Worm (Caenorhabditis elegans) whole organism, mixed stage, embryonic: Measurements from ENCODE around the gene cccp-1.

Experiments
- bed-3 ChIP-seq: fragments of 200-800 bp; sonication (Bioruptor generic); optimal IDR thresholded peaks from 3 replicates; lab custom pipeline; 2018; ENCODE audit warnings: mild to moderate bottlenecking, missing genetic modification characterization, moderate library complexity, missing compliant biosample characterization
- blmp-1 ChIP-seq: fragments of 150-350 bp; optimal IDR thresholded peaks from 2 replicates; lab custom pipeline; 2014; ENCODE audit warnings: missing biosample characterization, missing genetic modification characterization
- ceh-39 ChIP-seq: fragments of 150-350 bp; optimal IDR thresholded peaks from 2 replicates; lab custom pipeline; 2014; ENCODE audit warnings: missing biosample characterization, missing genetic modification characterization
- ceh-43 ChIP-seq: fragments of 200-800 bp; sonication (Bioruptor generic); optimal IDR thresholded peaks from 2 replicates; lab custom pipeline; 2018; ENCODE audit warnings: mild to moderate bottlenecking, missing genetic modification characterization, moderate library complexity, missing compliant biosample characterization
- ceh-83 ChIP-seq: fragments of 200-800 bp; sonication (Bioruptor generic); optimal IDR thresholded peaks from 2 replicates; lab custom pipeline; 2018; ENCODE audit warnings: mild to moderate bottlenecking, missing genetic modification characterization, missing compliant biosample characterization
- ces-1 ChIP-seq: fragments of 150-350 bp; optimal IDR thresholded peaks from 2 replicates; lab custom pipeline; 2014; ENCODE audit warnings: missing biosample characterization, missing genetic modification reagents, missing genetic modification characterization
- drap-1 ChIP-seq: fragments of 200-800 bp; sonication (Bioruptor generic); optimal IDR thresholded peaks from 3 replicates; lab custom pipeline; 2018; ENCODE audit warnings: mild to moderate bottlenecking, missing genetic modification characterization, missing compliant biosample characterization
- elt-3 ChIP-seq: fragments of 150-350 bp; optimal IDR thresholded peaks from 2 replicates; lab custom pipeline; 2014; ENCODE audit warnings: missing biosample characterization, missing genetic modification characterization
- flh-1 ChIP-seq: fragments of 200-800 bp; sonication (Bioruptor generic); optimal IDR thresholded peaks from 2 replicates; lab custom pipeline; 2018; ENCODE audit warnings: mild to moderate bottlenecking, missing genetic modification characterization, moderate library complexity, missing compliant biosample characterization
- hlh-1 ChIP-seq: fragments of 150-350 bp; optimal IDR thresholded peaks from 2 replicates; lab custom pipeline; 2014; ENCODE audit warnings: missing biosample characterization, missing genetic modification reagents, missing genetic modification characterization
- lin-13 ChIP-seq: fragments of 150-350 bp; optimal IDR thresholded peaks from 2 replicates; lab custom pipeline; 2014; ENCODE audit warnings: missing biosample characterization, missing genetic modification characterization
- lsy-2 ChIP-seq: fragments of 150-350 bp; optimal IDR thresholded peaks from 2 replicates; lab custom pipeline; 2014; ENCODE audit warnings: missing biosample characterization, missing genetic modification characterization
- mab-5 ChIP-seq: fragments of 150-350 bp; optimal IDR thresholded peaks from 2 replicates; lab custom pipeline; 2014; ENCODE audit warnings: missing biosample characterization, missing genetic modification characterization
- mep-1 ChIP-seq: fragments of 150-350 bp; optimal IDR thresholded peaks from 2 replicates; lab custom pipeline; 2017; ENCODE audit warnings: missing biosample characterization, missing genetic modification reagents, missing genetic modification characterization, inconsistent platforms
- mls-2 ChIP-seq: sonication (generic microtip); optimal IDR thresholded peaks from 2 replicates; lab custom pipeline; 2016; ENCODE audit warnings: mild to moderate bottlenecking, missing genetic modification characterization, moderate library complexity, missing compliant biosample characterization
- nhr-12 ChIP-seq: fragments of 150-350 bp; optimal IDR thresholded peaks from 2 replicates; lab custom pipeline; 2014; ENCODE audit warnings: missing biosample characterization, missing genetic modification characterization
- nhr-2 ChIP-seq: fragments of 150-350 bp; optimal IDR thresholded peaks from 2 replicates; lab custom pipeline; 2014; ENCODE audit warnings: missing biosample characterization, missing genetic modification characterization
- nhr-237 ChIP-seq: fragments of 150-350 bp; optimal IDR thresholded peaks from 2 replicates; lab custom pipeline; 2014; ENCODE audit warnings: missing biosample characterization, missing genetic modification characterization
- nhr-28 ChIP-seq: fragments of 150-350 bp; optimal IDR thresholded peaks from 2 replicates; lab custom pipeline; 2014; ENCODE audit warnings: missing biosample characterization, missing genetic modification characterization
- nhr-76 ChIP-seq: sonication (generic microtip); optimal IDR thresholded peaks from 2 replicates; lab custom pipeline; 2017; ENCODE audit warnings: missing biosample characterization, missing genetic modification characterization
- pha-4 ChIP-seq: fragments of 150-350 bp; optimal IDR thresholded peaks from 2 replicates; lab custom pipeline; 2018; ENCODE audit warnings: missing biosample characterization, missing genetic modification reagents, missing genetic modification characterization
- sem-2 ChIP-seq: fragments of 200-800 bp; sonication (Bioruptor generic); optimal IDR thresholded peaks from 2 replicates; lab custom pipeline; 2018; ENCODE audit warnings: mild to moderate bottlenecking, missing genetic modification characterization, missing compliant biosample characterization
- snpc-4 ChIP-seq: fragments of 150-350 bp; optimal IDR thresholded peaks from 2 replicates; lab custom pipeline; 2014; ENCODE audit warnings: missing biosample characterization, missing genetic modification characterization
- sptf-1 ChIP-seq: sonication (generic microtip); optimal IDR thresholded peaks from 2 replicates; lab custom pipeline; 2017; ENCODE audit warnings: mild to moderate bottlenecking, missing genetic modification characterization, moderate library complexity, missing compliant biosample characterization
- tbx-8 ChIP-seq: fragments of 200-800 bp; sonication (Bioruptor generic); optimal IDR thresholded peaks from 2 replicates; lab custom pipeline; 2018; ENCODE audit warnings: mild to moderate bottlenecking, missing genetic modification characterization, moderate library complexity, missing compliant biosample characterization
- unc-120 ChIP-seq: sonication (generic microtip); optimal IDR thresholded peaks from 2 replicates; lab custom pipeline; 2017; ENCODE audit warnings: missing genetic modification characterization, missing compliant biosample characterization; ENCODE audit not compliant: poor library complexity, severe bottlenecking
- unc-39 ChIP-seq: fragments of 150-350 bp; optimal IDR thresholded peaks from 2 replicates; lab custom pipeline; 2014; ENCODE audit warnings: missing biosample characterization, missing genetic modification characterization
- zip-8 ChIP-seq: fragments of 150-350 bp; optimal IDR thresholded peaks from 2 replicates; lab custom pipeline; 2014; ENCODE audit warnings: missing biosample characterization, missing genetic modification characterization
- ztf-11 ChIP-seq: fragments of 150-350 bp; optimal IDR thresholded peaks from 2 replicates; lab custom pipeline; 2014; ENCODE audit warnings: missing biosample characterization, missing genetic modification characterization

Gene cccp-1

DNA sequence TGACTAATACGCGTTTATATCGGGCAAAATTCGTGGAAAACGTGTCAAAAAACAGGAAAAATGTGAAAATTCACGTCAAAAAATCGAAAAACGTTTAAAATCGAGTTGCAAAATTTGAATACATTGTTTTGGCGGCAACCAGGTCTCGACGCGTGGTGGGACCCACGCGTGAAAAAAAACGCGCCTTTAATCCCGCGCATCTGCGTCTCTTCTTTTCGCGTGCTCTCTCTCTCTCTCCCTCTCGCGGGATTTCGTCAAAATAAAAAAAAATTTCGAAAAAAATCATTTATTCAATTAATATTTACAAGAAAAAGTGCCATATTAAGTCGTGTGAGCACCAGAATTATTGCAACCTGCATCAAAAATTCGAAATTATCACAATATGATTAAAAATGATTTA is 19.4 kb upstream of the cccp-1 start, which contains the start of gene ani-1:
ani-1 (minus strand) TSS at position 61 of the 400 bp plus-strand sequence.
- TF ChIP-seq lin-13 (tag; lab: Kevin White, UChicago) = peak; percentile 48
- TF ChIP-seq hlh-1 = peak; percentile 9
- no peak for TF ChIP-seq ceh-43
- no peak for TF ChIP-seq sem-2 (GFP tag; lab: Kevin White, UChicago)
- no peak for TF ChIP-seq snpc-4 (tag; lab: Kevin White, UChicago)
- TF ChIP-seq mep-1 (tag; lab: Kevin White, UChicago) = peak; percentile 78
- TF ChIP-seq sptf-1 = peak; percentile 44
- peak; percentile 47 for TF ChIP-seq ces-1 (GFP tag; lab: Kevin White, UChicago)
- TF ChIP-seq lsy-2 (tag; lab: Kevin White, UChicago) = peak; percentile 71
- TF ChIP-seq nhr-237 (tag; lab: Kevin White, UChicago) = peak; percentile 15
- TF ChIP-seq mls-2 = peak; percentile 61
- TF ChIP-seq, all 35 proteins: peak for 8

DNA sequence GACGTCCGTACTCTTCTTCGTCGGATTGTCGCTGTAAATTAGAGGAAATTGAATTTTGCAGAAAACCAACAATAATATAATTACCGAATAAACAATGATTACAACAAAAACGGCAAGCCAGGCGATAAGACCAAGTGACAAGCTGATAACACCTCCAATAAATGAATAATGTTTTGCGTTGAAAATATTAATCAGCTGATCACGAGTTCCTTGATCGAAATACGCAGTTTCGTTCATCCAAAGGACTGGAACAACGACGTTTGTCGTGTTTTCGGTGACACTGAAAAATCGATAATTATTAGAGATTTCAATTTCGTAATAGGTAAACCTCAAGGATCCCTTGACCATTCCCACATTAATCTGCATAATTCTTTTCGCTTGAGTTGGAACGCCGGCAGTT is 18.9 kb upstream of the cccp-1 start:
- TF ChIP-seq elt-3 (tag; lab: Kevin White, UChicago) (no peak), mep-1 (tag; lab: Kevin White, UChicago) (no peak), sem-2 (GFP tag; lab: Kevin White, UChicago) (no peak), lin-13 (tag; lab: Kevin White, UChicago) (no peak), unc-120 (no peak), ztf-11 (tag; lab: Kevin White, UChicago) (no peak), zip-8 (tag; lab: Kevin White, UChicago) (no peak), nhr-28 (tag; lab: Kevin White, UChicago) (no peak), unc-39 (no peak), bed-3 (GFP tag; lab: Kevin White, UChicago) (no peak)
- TF ChIP-seq, all 35 proteins: peak for 0

DNA sequence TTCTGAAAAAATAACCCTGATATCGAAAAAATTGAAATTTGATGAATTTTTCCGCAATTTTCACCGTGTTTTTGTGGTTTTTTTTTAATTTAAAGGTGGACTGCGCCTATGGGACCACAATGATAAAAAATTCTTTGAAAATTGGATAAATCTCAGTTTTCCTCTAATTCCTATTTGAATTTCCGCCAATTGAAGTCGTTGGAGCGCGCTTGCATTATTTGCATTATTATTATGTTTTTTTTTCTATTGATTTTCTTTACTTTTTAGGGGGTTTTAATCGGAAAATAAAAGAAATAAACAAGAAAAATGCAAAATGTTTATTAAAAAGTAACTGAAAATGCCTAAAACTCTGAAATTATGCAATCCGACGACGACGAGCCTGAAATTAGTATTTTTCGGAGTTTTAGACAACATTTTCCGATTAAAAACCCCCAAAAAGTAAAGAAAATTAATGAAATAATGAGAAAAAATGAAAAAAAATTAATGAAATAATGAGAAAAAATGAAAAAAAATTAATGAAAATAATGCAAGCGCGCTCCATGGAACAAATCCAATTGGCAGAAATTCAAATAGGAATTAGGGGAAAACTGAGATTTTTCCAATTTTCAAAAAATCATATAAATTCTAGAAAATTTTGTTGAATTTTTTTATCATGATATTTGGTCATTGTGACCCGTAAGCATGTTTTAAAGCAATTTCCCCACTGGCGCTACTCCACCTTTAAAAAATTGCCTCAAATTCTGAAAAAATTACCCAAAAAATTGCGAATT is 16.8 kb upstream of the cccp-1 start:
- TF ChIP-seq mls-2 (no peak), ceh-43 (no peak), ceh-39 (no peak), unc-120 (no peak), pha-4 (no peak), flh-1 (GFP tag; lab: Kevin White, UChicago) (no peak), lsy-2 (tag; lab: Kevin White, UChicago) (no peak), tbx-8 (GFP tag; lab: Kevin White, UChicago) (no peak), ceh-83 (no peak), blmp-1 (tag; lab: Kevin White, UChicago) (no peak), mab-5 (tag; lab: Kevin White, UChicago) (no peak), bed-3 (GFP tag; lab: Kevin White, UChicago) (no peak), ztf-11 (tag; lab: Kevin White, UChicago) (no peak), nhr-76 (no peak), nhr-2 (tag; lab: Kevin White, UChicago) (no peak), snpc-4 (tag; lab: Kevin White, UChicago) (no peak), nhr-12 (tag; lab: Kevin White, UChicago) (no peak)

DNA sequence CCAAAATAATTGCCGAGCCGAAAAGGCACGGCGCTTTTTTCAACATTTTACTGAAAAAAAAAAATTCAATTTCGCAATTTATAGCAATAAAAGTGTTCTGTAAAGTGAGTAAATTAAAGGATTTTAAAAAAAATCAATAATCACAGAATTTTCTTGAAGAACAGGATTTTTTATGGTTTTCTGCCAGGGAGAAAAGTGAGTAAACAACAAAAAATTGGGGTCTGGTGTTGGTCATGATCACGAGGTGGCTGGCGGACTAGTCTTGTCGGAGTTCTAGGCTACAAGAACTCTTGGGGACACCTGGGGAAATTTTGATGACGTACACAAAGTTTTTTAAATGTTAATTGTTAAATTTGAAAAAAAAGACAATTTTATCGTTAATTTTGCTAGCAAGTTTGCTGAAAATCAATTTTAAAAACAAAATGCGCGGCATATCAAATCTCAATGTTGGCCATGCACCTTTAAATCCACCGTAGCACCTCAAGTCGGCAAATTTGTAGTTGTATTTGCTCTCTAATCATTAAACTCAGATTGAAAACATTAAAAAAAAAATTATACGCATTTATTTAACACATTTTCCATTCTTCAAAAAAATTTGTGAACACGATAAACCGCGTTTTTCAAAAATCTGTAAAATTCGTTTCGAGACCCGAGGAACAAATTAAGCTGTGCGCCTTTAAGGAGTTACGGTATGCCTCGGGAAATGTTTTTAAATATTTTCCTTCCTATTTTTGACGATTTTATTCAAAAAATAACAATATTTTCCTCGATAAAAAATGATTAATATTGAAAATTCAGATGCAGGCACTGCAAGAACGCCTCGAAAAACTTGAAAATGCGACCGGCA is 15.6 kb upstream of the cccp-1 start, which contains the start of the genes scav-3 and Y49E10.21:
scav-3 (minus strand) TSS at position 50 of the 847 bp plus-strand sequence.
Y49E10.21 (plus strand) TSS at position 797 of the 847 bp plus-strand sequence.
- TF ChIP-seq nhr-237 (tag; lab: Kevin White, UChicago) = no peak
- TF ChIP-seq mep-1 (tag; lab: Kevin White, UChicago) = peak; percentile 10

DNA sequence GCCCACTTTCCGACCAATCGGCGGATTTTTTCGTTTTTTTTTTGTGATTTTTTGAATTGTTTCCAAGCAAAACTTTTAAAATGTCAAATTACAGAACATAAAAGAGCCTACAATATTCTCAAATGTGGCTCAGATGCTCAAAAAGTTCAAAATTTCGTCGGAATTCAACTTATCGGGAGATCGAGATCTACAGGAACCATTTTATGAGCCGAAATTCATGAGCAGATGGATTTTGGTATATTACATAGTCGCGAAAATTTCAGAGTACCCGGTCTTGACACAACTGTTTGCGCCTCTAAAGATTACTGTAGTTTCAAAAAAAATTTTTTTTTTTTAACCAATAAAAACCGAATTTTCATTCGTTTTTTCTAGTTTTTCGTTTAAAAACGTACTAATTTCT is 13.7 kb upstream of the cccp-1 start:
- TF ChIP-seq ceh-39 = no peak
- no peak for TF ChIP-seq bed-3 (GFP tag; lab: Kevin White, UChicago)
- no peak for TF ChIP-seq drap-1 (GFP tag; lab: Kevin White, UChicago)
- TF ChIP-seq nhr-237 (tag; lab: Kevin White, UChicago) = no peak
- no peak for TF ChIP-seq nhr-12 (tag; lab: Kevin White, UChicago)
